Worm (Caenorhabditis elegans) whole organism, mixed stage, embryonic: ENCODE data around the gene famp-1.

Experiments used
- M03D4.4 ChIP-seq: sonication (generic microtip); optimal IDR thresholded peaks from 2 replicates; lab custom pipeline; 2017; ENCODE audit warnings: mild to moderate bottlenecking, missing genetic modification characterization, missing compliant biosample characterization
- bed-3 ChIP-seq: fragments of 200-800 bp; sonication (Bioruptor generic); optimal IDR thresholded peaks from 3 replicates; lab custom pipeline; 2018; ENCODE audit warnings: mild to moderate bottlenecking, missing genetic modification characterization, moderate library complexity, missing compliant biosample characterization
- blmp-1 ChIP-seq: fragments of 150-350 bp; optimal IDR thresholded peaks from 2 replicates; lab custom pipeline; 2014; ENCODE audit warnings: missing biosample characterization, missing genetic modification characterization
- ceh-39 ChIP-seq: fragments of 150-350 bp; optimal IDR thresholded peaks from 2 replicates; lab custom pipeline; 2014; ENCODE audit warnings: missing biosample characterization, missing genetic modification characterization
- ceh-43 ChIP-seq: fragments of 200-800 bp; sonication (Bioruptor generic); optimal IDR thresholded peaks from 2 replicates; lab custom pipeline; 2018; ENCODE audit warnings: mild to moderate bottlenecking, missing genetic modification characterization, moderate library complexity, missing compliant biosample characterization
- ceh-83 ChIP-seq: fragments of 200-800 bp; sonication (Bioruptor generic); optimal IDR thresholded peaks from 2 replicates; lab custom pipeline; 2018; ENCODE audit warnings: mild to moderate bottlenecking, missing genetic modification characterization, missing compliant biosample characterization
- ces-1 ChIP-seq: fragments of 150-350 bp; optimal IDR thresholded peaks from 2 replicates; lab custom pipeline; 2014; ENCODE audit warnings: missing biosample characterization, missing genetic modification reagents, missing genetic modification characterization
- cnd-1 ChIP-seq: fragments of 200-800 bp; sonication (Bioruptor generic); optimal IDR thresholded peaks from 2 replicates; lab custom pipeline; 2018; ENCODE audit warnings: mild to moderate bottlenecking, missing genetic modification characterization, missing compliant biosample characterization
- drap-1 ChIP-seq: fragments of 200-800 bp; sonication (Bioruptor generic); optimal IDR thresholded peaks from 3 replicates; lab custom pipeline; 2018; ENCODE audit warnings: mild to moderate bottlenecking, missing genetic modification characterization, missing compliant biosample characterization
- elt-1 ChIP-seq: sonication (generic microtip); optimal IDR thresholded peaks from 2 replicates; lab custom pipeline; 2017; ENCODE audit warnings: missing genetic modification characterization, mild to moderate bottlenecking, missing compliant biosample characterization, antibody characterized with exemption, moderate library complexity, borderline replicate concordance; ENCODE audit not compliant: insufficient read depth
- elt-3 ChIP-seq: fragments of 150-350 bp; optimal IDR thresholded peaks from 2 replicates; lab custom pipeline; 2014; ENCODE audit warnings: missing biosample characterization, missing genetic modification characterization
- flh-1 ChIP-seq: fragments of 200-800 bp; sonication (Bioruptor generic); optimal IDR thresholded peaks from 2 replicates; lab custom pipeline; 2018; ENCODE audit warnings: mild to moderate bottlenecking, missing genetic modification characterization, moderate library complexity, missing compliant biosample characterization
- ham-2 ChIP-seq: fragments of 200-800 bp; sonication (Bioruptor generic); optimal IDR thresholded peaks from 2 replicates; lab custom pipeline; 2018; ENCODE audit warnings: mild to moderate bottlenecking, missing genetic modification characterization, missing compliant biosample characterization
- hlh-1 ChIP-seq: fragments of 150-350 bp; optimal IDR thresholded peaks from 2 replicates; lab custom pipeline; 2014; ENCODE audit warnings: missing biosample characterization, missing genetic modification reagents, missing genetic modification characterization
- lin-13 ChIP-seq: fragments of 150-350 bp; optimal IDR thresholded peaks from 2 replicates; lab custom pipeline; 2014; ENCODE audit warnings: missing biosample characterization, missing genetic modification characterization
- lin-32 ChIP-seq: fragments of 200-800 bp; sonication (Bioruptor generic); optimal IDR thresholded peaks from 2 replicates; lab custom pipeline; 2018; ENCODE audit warnings: mild to moderate bottlenecking, missing genetic modification characterization, missing compliant biosample characterization
- lsy-2 ChIP-seq: fragments of 150-350 bp; optimal IDR thresholded peaks from 2 replicates; lab custom pipeline; 2014; ENCODE audit warnings: missing biosample characterization, missing genetic modification characterization
- mab-5 ChIP-seq: fragments of 150-350 bp; optimal IDR thresholded peaks from 2 replicates; lab custom pipeline; 2014; ENCODE audit warnings: missing biosample characterization, missing genetic modification characterization
- mep-1 ChIP-seq: fragments of 150-350 bp; optimal IDR thresholded peaks from 2 replicates; lab custom pipeline; 2017; ENCODE audit warnings: missing biosample characterization, missing genetic modification reagents, missing genetic modification characterization, inconsistent platforms
- mls-2 ChIP-seq: sonication (generic microtip); optimal IDR thresholded peaks from 2 replicates; lab custom pipeline; 2016; ENCODE audit warnings: mild to moderate bottlenecking, missing genetic modification characterization, moderate library complexity, missing compliant biosample characterization
- nhr-12 ChIP-seq: fragments of 150-350 bp; optimal IDR thresholded peaks from 2 replicates; lab custom pipeline; 2014; ENCODE audit warnings: missing biosample characterization, missing genetic modification characterization
- nhr-2 ChIP-seq: fragments of 150-350 bp; optimal IDR thresholded peaks from 2 replicates; lab custom pipeline; 2014; ENCODE audit warnings: missing biosample characterization, missing genetic modification characterization
- nhr-237 ChIP-seq: fragments of 150-350 bp; optimal IDR thresholded peaks from 2 replicates; lab custom pipeline; 2014; ENCODE audit warnings: missing biosample characterization, missing genetic modification characterization
- nhr-28 ChIP-seq: fragments of 150-350 bp; optimal IDR thresholded peaks from 2 replicates; lab custom pipeline; 2014; ENCODE audit warnings: missing biosample characterization, missing genetic modification characterization
- nhr-76 ChIP-seq: sonication (generic microtip); optimal IDR thresholded peaks from 2 replicates; lab custom pipeline; 2017; ENCODE audit warnings: missing biosample characterization, missing genetic modification characterization
- pha-4 ChIP-seq: fragments of 150-350 bp; optimal IDR thresholded peaks from 2 replicates; lab custom pipeline; 2018; ENCODE audit warnings: missing biosample characterization, missing genetic modification reagents, missing genetic modification characterization
- sem-2 ChIP-seq: fragments of 200-800 bp; sonication (Bioruptor generic); optimal IDR thresholded peaks from 2 replicates; lab custom pipeline; 2018; ENCODE audit warnings: mild to moderate bottlenecking, missing genetic modification characterization, missing compliant biosample characterization
- snpc-4 ChIP-seq: fragments of 150-350 bp; optimal IDR thresholded peaks from 2 replicates; lab custom pipeline; 2014; ENCODE audit warnings: missing biosample characterization, missing genetic modification characterization
- sptf-1 ChIP-seq: sonication (generic microtip); optimal IDR thresholded peaks from 2 replicates; lab custom pipeline; 2017; ENCODE audit warnings: mild to moderate bottlenecking, missing genetic modification characterization, moderate library complexity, missing compliant biosample characterization
- tbx-8 ChIP-seq: fragments of 200-800 bp; sonication (Bioruptor generic); optimal IDR thresholded peaks from 2 replicates; lab custom pipeline; 2018; ENCODE audit warnings: mild to moderate bottlenecking, missing genetic modification characterization, moderate library complexity, missing compliant biosample characterization
- unc-120 ChIP-seq: sonication (generic microtip); optimal IDR thresholded peaks from 2 replicates; lab custom pipeline; 2017; ENCODE audit warnings: missing genetic modification characterization, missing compliant biosample characterization; ENCODE audit not compliant: poor library complexity, severe bottlenecking
- unc-39 ChIP-seq: fragments of 150-350 bp; optimal IDR thresholded peaks from 2 replicates; lab custom pipeline; 2014; ENCODE audit warnings: missing biosample characterization, missing genetic modification characterization
- unc-62 ChIP-seq: fragments of 150-350 bp; optimal IDR thresholded peaks from 2 replicates; lab custom pipeline; 2014; ENCODE audit warnings: missing biosample characterization, missing genetic modification reagents, missing genetic modification characterization
- zip-8 ChIP-seq: fragments of 150-350 bp; optimal IDR thresholded peaks from 2 replicates; lab custom pipeline; 2014; ENCODE audit warnings: missing biosample characterization, missing genetic modification characterization
- ztf-11 ChIP-seq: fragments of 150-350 bp; optimal IDR thresholded peaks from 2 replicates; lab custom pipeline; 2014; ENCODE audit warnings: missing biosample characterization, missing genetic modification characterization

Gene famp-1

DNA sequence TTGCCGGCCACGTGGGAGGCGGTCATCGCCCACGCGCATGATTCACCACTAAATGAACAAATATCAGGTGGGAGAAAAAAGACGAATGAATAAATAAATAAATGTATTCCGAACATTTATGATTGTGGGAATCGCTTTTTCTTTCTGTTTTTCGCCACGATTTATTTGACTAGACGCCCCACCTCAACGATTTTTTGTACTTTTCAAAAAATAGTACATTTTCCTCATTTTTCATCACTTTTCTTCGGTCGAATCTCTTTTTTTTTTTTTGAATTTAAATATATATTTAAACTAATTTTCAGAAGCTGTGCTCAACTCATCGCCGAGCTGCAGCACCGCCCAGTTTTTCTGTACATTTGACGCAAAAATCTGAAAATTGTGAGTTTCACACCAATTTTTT, 40.9 kb downstream of the famp-1 start, which contains the start of gene fnip-2:
TSS of gene fnip-2 (plus strand) at position 301 of the 400 bp plus-strand sequence.
- TF ChIP-seq pha-4 (no peak), sem-2 (GFP tag; lab: Kevin White, UChicago) (no peak), mab-5 (tag; lab: Kevin White, UChicago) (no peak)

DNA sequence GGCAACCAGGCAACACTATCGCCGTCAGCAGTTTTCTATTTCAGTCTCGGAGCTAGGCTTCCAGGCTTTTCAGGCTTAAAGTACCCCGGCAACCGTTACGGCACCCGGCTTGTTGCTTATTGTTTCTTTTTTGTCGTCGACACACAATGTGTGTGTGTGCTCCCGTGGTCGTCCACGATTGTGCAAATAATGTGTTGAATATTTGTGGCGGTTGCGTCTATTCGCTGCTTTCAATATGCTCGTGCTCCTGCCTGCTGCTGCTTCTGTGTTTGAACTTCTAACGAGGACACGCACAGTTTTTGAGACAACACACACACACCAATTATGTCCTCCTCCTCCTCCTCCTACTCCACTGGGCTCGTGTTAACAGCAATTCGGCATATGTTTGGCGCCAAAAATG, 42.1 kb downstream of the famp-1 start:
- no peak for TF ChIP-seq sptf-1 (tag; lab: Kevin White, UChicago)
- TF ChIP-seq ceh-43: peak; percentile 41
- no peak for TF ChIP-seq blmp-1 (tag; lab: Kevin White, UChicago)
- TF ChIP-seq sem-2 (GFP tag; lab: Kevin White, UChicago): no peak
- no peak for TF ChIP-seq zip-8 (tag; lab: Kevin White, UChicago)

DNA sequence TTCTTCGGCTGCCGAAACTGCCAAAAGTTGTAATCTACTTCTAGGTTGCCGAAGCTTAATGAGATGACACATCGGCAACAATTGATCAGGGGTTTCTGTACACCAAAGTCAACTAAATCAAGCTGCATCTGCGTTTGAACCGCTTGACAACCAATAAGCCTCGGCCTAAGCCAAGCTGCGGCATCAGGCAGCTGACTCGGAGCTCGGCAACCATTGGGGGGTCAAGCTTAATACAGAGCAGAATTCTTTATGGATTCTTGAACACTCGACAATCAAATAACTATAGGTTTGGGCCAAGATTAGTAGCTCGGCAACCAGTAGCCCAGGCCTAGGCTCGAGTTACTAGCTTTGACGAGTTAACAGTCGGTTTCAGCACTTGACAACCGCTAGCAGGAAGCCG, 42.6 kb downstream of the famp-1 start:
- TF ChIP-seq lin-32 (GFP tag; lab: Kevin White, UChicago): no peak
- TF ChIP-seq unc-120 (tag; lab: Kevin White, UChicago): no peak
- TF ChIP-seq hlh-1 (tag; lab: Kevin White, UChicago): no peak
- TF ChIP-seq sptf-1 (tag; lab: Kevin White, UChicago): no peak
- TF ChIP-seq drap-1 (GFP tag; lab: Kevin White, UChicago): no peak
- TF ChIP-seq ham-2 (GFP tag; lab: Kevin White, UChicago): no peak
- no peak for TF ChIP-seq nhr-237
- TF ChIP-seq nhr-12 (tag; lab: Kevin White, UChicago): no peak
- no peak for TF ChIP-seq mep-1 (tag; lab: Kevin White, UChicago)
- no peak for TF ChIP-seq elt-3 (tag; lab: Kevin White, UChicago)
- no peak for TF ChIP-seq flh-1 (GFP tag; lab: Kevin White, UChicago)
- TF ChIP-seq lsy-2 (tag; lab: Kevin White, UChicago): no peak
- no peak for TF ChIP-seq unc-39 (tag; lab: Kevin White, UChicago)
- TF ChIP-seq ceh-39 (tag; lab: Kevin White, UChicago): no peak

DNA sequence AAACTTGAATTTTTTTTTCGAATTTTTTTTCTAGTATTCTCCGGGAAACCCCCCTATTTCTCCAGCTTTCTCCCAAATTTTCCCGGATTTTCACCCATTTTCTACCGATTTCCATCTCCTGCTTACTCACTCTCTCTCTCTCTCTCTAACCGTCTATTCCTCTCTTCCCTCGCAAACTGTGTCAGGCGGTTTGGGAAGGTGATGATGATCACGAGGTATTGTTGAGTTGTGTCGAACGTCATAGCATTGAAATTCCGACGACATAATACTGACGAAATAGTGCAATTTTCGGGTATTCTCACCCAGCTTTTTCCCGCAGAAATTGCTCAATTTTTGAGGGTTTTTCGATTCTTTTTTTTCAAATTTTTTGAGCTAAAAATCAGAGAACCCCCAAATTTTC, 43.3 kb downstream of the famp-1 start:
- TF ChIP-seq ztf-11 (tag; lab: Kevin White, UChicago): no peak
- no peak for TF ChIP-seq ceh-39 (tag; lab: Kevin White, UChicago)
- no peak for TF ChIP-seq mab-5 (tag; lab: Kevin White, UChicago)
- no peak for TF ChIP-seq lin-13 (tag; lab: Kevin White, UChicago)
- TF ChIP-seq nhr-76 (tag; lab: Kevin White, UChicago): no peak
- TF ChIP-seq lin-32 (GFP tag; lab: Kevin White, UChicago): no peak
- no peak for TF ChIP-seq mls-2 (tag; lab: Kevin White, UChicago)
- TF ChIP-seq nhr-12 (tag; lab: Kevin White, UChicago): no peak
- TF ChIP-seq bed-3: no peak
- no peak for TF ChIP-seq ces-1 (GFP tag; lab: Kevin White, UChicago)
- no peak for TF ChIP-seq sptf-1 (tag; lab: Kevin White, UChicago)
- TF ChIP-seq unc-62 (GFP tag; lab: Kevin White, UChicago): no peak
- no peak for TF ChIP-seq blmp-1 (tag; lab: Kevin White, UChicago)
- no peak for TF ChIP-seq unc-39 (tag; lab: Kevin White, UChicago)

DNA sequence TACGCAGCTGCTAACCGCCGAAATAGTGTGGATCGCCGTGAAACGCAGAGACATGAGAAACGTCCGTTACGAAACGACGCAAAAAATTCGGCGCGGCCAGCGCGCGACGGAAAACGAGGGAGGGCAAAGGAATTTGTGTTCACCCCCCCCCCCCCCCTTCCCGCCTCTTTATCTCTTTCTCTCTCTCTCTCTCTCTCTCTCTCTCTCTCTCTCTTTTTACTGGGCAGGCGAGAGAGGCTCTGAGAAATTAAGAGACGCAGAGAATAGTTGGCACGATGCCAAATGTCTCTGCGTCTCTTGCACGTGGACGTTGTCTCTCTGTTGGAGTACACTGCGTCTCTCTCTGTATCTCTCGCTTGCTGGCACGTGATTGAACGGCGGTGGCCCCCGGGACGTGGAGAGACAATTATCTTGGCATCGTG, 44.1 kb downstream of the famp-1 start:
- TF ChIP-seq drap-1 (GFP tag; lab: Kevin White, UChicago) (peak; percentile 67), cnd-1 (tag; lab: Kevin White, UChicago) (peak; percentile 50), elt-3 (tag; lab: Kevin White, UChicago) (peak; percentile 78), ceh-43 (peak; percentile 33), mep-1 (tag; lab: Kevin White, UChicago) (peak; percentile 1), ham-2 (GFP tag; lab: Kevin White, UChicago) (peak; percentile 74), unc-62 (GFP tag; lab: Kevin White, UChicago) (peak; percentile 55), zip-8 (tag; lab: Kevin White, UChicago) (no peak), mab-5 (tag; lab: Kevin White, UChicago) (no peak), blmp-1 (tag; lab: Kevin White, UChicago) (no peak), flh-1 (GFP tag; lab: Kevin White, UChicago) (peak; percentile 16), lin-13 (tag; lab: Kevin White, UChicago) (peak; percentile 38), lsy-2 (tag; lab: Kevin White, UChicago) (peak; percentile 77), nhr-12 (tag; lab: Kevin White, UChicago) (no peak), unc-39 (tag; lab: Kevin White, UChicago) (no peak), ces-1 (GFP tag; lab: Kevin White, UChicago) (peak; percentile 82), nhr-76 (tag; lab: Kevin White, UChicago) (no peak), nhr-237 (peak; percentile 81), pha-4 (peak; percentile 81), bed-3 (no peak), elt-1 (tag; lab: Kevin White, UChicago) (no peak), snpc-4 (tag; lab: Kevin White, UChicago) (no peak), hlh-1 (tag; lab: Kevin White, UChicago) (no peak), tbx-8 (GFP tag; lab: Kevin White, UChicago) (peak; percentile 64), sem-2 (GFP tag; lab: Kevin White, UChicago) (no peak), ceh-83 (no peak), ceh-39 (tag; lab: Kevin White, UChicago) (no peak), mls-2 (tag; lab: Kevin White, UChicago) (peak; percentile 67), lin-32 (GFP tag; lab: Kevin White, UChicago) (peak; percentile 29), sptf-1 (tag; lab: Kevin White, UChicago) (peak; percentile 83), nhr-28 (no peak), ztf-11 (tag; lab: Kevin White, UChicago) (peak; percentile 70), nhr-2 (peak; percentile 80), M03D4.4 (tag; lab: Kevin White, UChicago) (peak; percentile 77), unc-120 (tag; lab: Kevin White, UChicago) (peak; percentile 86)
